Worm (Caenorhabditis elegans) whole organism, young adult: Measurements from ENCODE around the gene npr-17.
A peak's percentile ranks its signal among the peaks of the same experiment; 100 is the strongest.
"Not testable (repeated sequence)": the region's sequence is repeated elsewhere in the genome, so short reads cannot be mapped to it uniquely, and the experiment has no call there.

Source experiments
- B0261.1 ChIP-seq: sonication (generic microtip); optimal IDR thresholded peaks from 2 replicates; lab custom pipeline; 2016; ENCODE audit warnings: mild to moderate bottlenecking, missing genetic modification characterization, moderate library complexity, missing compliant biosample characterization
- C17E4.6 ChIP-seq: fragments of 200-800 bp; sonication (Bioruptor generic); IDR thresholded peaks from 2 replicates; pipeline ENCODE4 v1.3.6; 2022; ENCODE audit warnings: missing genetic modification reagents, missing genetic modification characterization, missing compliant biosample characterization
- D2030.7 ChIP-seq: fragments of 200-800 bp; sonication (Bioruptor generic); IDR thresholded peaks from 2 replicates; pipeline ENCODE4 v1.3.6; 2022; ENCODE audit warnings: missing genetic modification reagents, missing genetic modification characterization, missing compliant biosample characterization
- F33H1.4 ChIP-seq: fragments of 200-800 bp; sonication (Bioruptor generic); IDR thresholded peaks from 2 replicates; pipeline ENCODE4 v1.3.6; 2022; ENCODE audit warnings: missing genetic modification reagents, missing genetic modification characterization, missing compliant biosample characterization
- F37B4.10 ChIP-seq: fragments of 200-800 bp; sonication (Bioruptor generic); IDR thresholded peaks from 2 replicates; pipeline ENCODE4 v1.3.6; 2022; ENCODE audit warnings: missing genetic modification characterization, missing compliant biosample characterization
- F39B2.1 ChIP-seq: fragments of 200-800 bp; sonication (Bioruptor generic); IDR thresholded peaks from 2 replicates; pipeline ENCODE4 v1.3.6; 2022; ENCODE audit warnings: missing genetic modification reagents, missing genetic modification characterization, missing compliant biosample characterization
- F49E8.2 ChIP-seq: sonication (generic microtip); optimal IDR thresholded peaks from 3 replicates; lab custom pipeline; 2017; ENCODE audit warnings: missing genetic modification characterization, mild to moderate bottlenecking, missing compliant biosample characterization, antibody characterized with exemption, moderate library complexity; ENCODE audit not compliant: insufficient read depth
- F57A8.1 ChIP-seq: fragments of 200-800 bp; sonication (Bioruptor generic); optimal IDR thresholded peaks from 2 replicates; lab custom pipeline; 2018; ENCODE audit warnings: mild to moderate bottlenecking, missing genetic modification characterization, moderate library complexity, missing compliant biosample characterization
- K11D2.4 ChIP-seq: fragments of 200-800 bp; sonication (Bioruptor generic); IDR thresholded peaks from 2 replicates; pipeline ENCODE4 v1.3.6; 2022; ENCODE audit warnings: missing genetic modification reagents, missing genetic modification characterization, missing compliant biosample characterization
- Y56A3A.18 ChIP-seq: fragments of 200-800 bp; sonication (Bioruptor generic); IDR thresholded peaks from 2 replicates; pipeline ENCODE4 v1.3.6; 2022; ENCODE audit warnings: missing genetic modification reagents, missing genetic modification characterization, missing compliant biosample characterization
- Y95B8A.8 ChIP-seq: fragments of 200-800 bp; sonication (Bioruptor generic); IDR thresholded peaks from 2 replicates; pipeline ENCODE4 v1.3.6; 2022; ENCODE audit warnings: missing genetic modification reagents, missing genetic modification characterization, missing compliant biosample characterization
- aptf-3 ChIP-seq: fragments of 200-800 bp; sonication (Bioruptor generic); IDR thresholded peaks from 2 replicates; pipeline ENCODE4 v1.3.6; 2022; ENCODE audit warnings: missing genetic modification characterization, missing compliant biosample characterization
- attf-5 ChIP-seq: fragments of 200-800 bp; sonication (Bioruptor generic); optimal IDR thresholded peaks from 2 replicates; lab custom pipeline; 2018; ENCODE audit warnings: mild to moderate bottlenecking, missing genetic modification characterization, missing compliant biosample characterization
- attf-6 ChIP-seq: fragments of 200-800 bp; sonication (Bioruptor generic); IDR thresholded peaks from 2 replicates; pipeline ENCODE4 v1.3.6; 2022; ENCODE audit warnings: missing genetic modification reagents, missing genetic modification characterization, missing compliant biosample characterization
- cebp-1 ChIP-seq, 2 experiments: fragments of 200-800 bp in 1 of 2; sonication (Bioruptor generic) in 1 of 2; sonication (generic microtip) in 1 of 2; IDR thresholded peaks in 1 of 2; optimal IDR thresholded peaks in 1 of 2; 2 replicates each; pipeline versions ENCODE4 v1.3.6 to Lab custom; 2017 to 2022; ENCODE audit warnings: missing compliant biosample characterization in 2 of 2, missing genetic modification characterization in 2 of 2, mild to moderate bottlenecking in 1 of 2, missing genetic modification reagents in 1 of 2, moderate library complexity in 1 of 2
- cebp-2 ChIP-seq: fragments of 200-800 bp; sonication (Bioruptor generic); IDR thresholded peaks from 2 replicates; pipeline ENCODE4 v1.3.6; 2022; ENCODE audit warnings: missing genetic modification characterization, missing compliant biosample characterization
- ceh-100 ChIP-seq: fragments of 200-800 bp; sonication (Bioruptor generic); IDR thresholded peaks from 2 replicates; pipeline ENCODE4 v1.3.6; 2022; ENCODE audit warnings: missing genetic modification reagents, missing genetic modification characterization, missing compliant biosample characterization
- ceh-58 ChIP-seq: fragments of 200-800 bp; sonication (Bioruptor generic); IDR thresholded peaks from 2 replicates; pipeline ENCODE4 v1.3.6; 2022; ENCODE audit warnings: missing genetic modification characterization, missing compliant biosample characterization
- egl-44 ChIP-seq: fragments of 200-800 bp; sonication (Bioruptor generic); IDR thresholded peaks from 2 replicates; pipeline ENCODE4 v1.3.6; 2022; ENCODE audit warnings: missing genetic modification reagents, missing genetic modification characterization, missing compliant biosample characterization
- egrh-3 ChIP-seq: fragments of 200-800 bp; sonication (Bioruptor generic); IDR thresholded peaks from 2 replicates; pipeline ENCODE4 v1.3.6; 2022; ENCODE audit warnings: missing genetic modification reagents, missing genetic modification characterization, missing compliant biosample characterization
- ekl-4 ChIP-seq: fragments of 200-800 bp; sonication (Bioruptor generic); IDR thresholded peaks from 2 replicates; pipeline ENCODE4 v1.3.6; 2022; ENCODE audit warnings: missing genetic modification reagents, missing genetic modification characterization, missing compliant biosample characterization
- hlh-12 ChIP-seq: sonication (generic microtip); optimal IDR thresholded peaks from 2 replicates; lab custom pipeline; 2016; ENCODE audit warnings: missing genetic modification characterization, missing compliant biosample characterization
- hmg-1.2 ChIP-seq: fragments of 200-800 bp; sonication (Bioruptor generic); IDR thresholded peaks from 2 replicates; pipeline ENCODE4 v1.3.6; 2022; ENCODE audit warnings: missing genetic modification reagents, missing genetic modification characterization, missing compliant biosample characterization
- hsf-1 ChIP-seq: fragments of 200-800 bp; sonication (Bioruptor generic); IDR thresholded peaks from 2 replicates; pipeline ENCODE4 v1.3.6; 2022; ENCODE audit warnings: missing genetic modification reagents, missing genetic modification characterization, missing compliant biosample characterization
- lin-26 ChIP-seq: fragments of 200-800 bp; sonication (Bioruptor generic); IDR thresholded peaks from 2 replicates; pipeline ENCODE4 v1.3.6; 2022; ENCODE audit warnings: missing genetic modification reagents, missing genetic modification characterization, missing compliant biosample characterization
- madf-10 ChIP-seq: sonication (generic microtip); optimal IDR thresholded peaks from 2 replicates; lab custom pipeline; 2016; ENCODE audit warnings: mild to moderate bottlenecking, missing genetic modification characterization, missing compliant biosample characterization
- madf-8 ChIP-seq: fragments of 200-800 bp; sonication (Bioruptor generic); conservative IDR thresholded peaks from 2 replicates; pipeline ENCODE4 v1.3.6; 2022; ENCODE audit warnings: missing genetic modification reagents, missing genetic modification characterization, missing compliant biosample characterization
- mcd-1 ChIP-seq: fragments of 200-800 bp; sonication (Bioruptor generic); IDR thresholded peaks from 2 replicates; pipeline ENCODE4 v1.3.6; 2022; ENCODE audit warnings: missing genetic modification reagents, missing genetic modification characterization, missing compliant biosample characterization
- nfyb-1 ChIP-seq: fragments of 200-800 bp; sonication (Bioruptor generic); IDR thresholded peaks from 2 replicates; pipeline ENCODE4 v1.3.6; 2022; ENCODE audit warnings: missing genetic modification reagents, missing genetic modification characterization, missing compliant biosample characterization
- nhr-90 ChIP-seq: sonication (generic microtip); optimal IDR thresholded peaks from 2 replicates; lab custom pipeline; 2016; ENCODE audit warnings: missing genotype, mild to moderate bottlenecking, missing genetic modification characterization, missing compliant biosample characterization
- pbrm-1 ChIP-seq: fragments of 200-800 bp; sonication (Bioruptor generic); IDR thresholded peaks from 2 replicates; pipeline ENCODE4 v1.3.6; 2022; ENCODE audit warnings: missing genetic modification reagents, missing genetic modification characterization, missing compliant biosample characterization
- rcor-1 ChIP-seq: fragments of 200-800 bp; sonication (Bioruptor generic); IDR thresholded peaks from 2 replicates; pipeline ENCODE4 v1.3.6; 2022; ENCODE audit warnings: missing genetic modification reagents, missing genetic modification characterization, missing compliant biosample characterization
- rpc-1 ChIP-seq, 2 experiments: fragments of 150-350 bp in 1 of 2; sonication (generic microtip) in 1 of 2; optimal IDR thresholded peaks; 2 replicates each; lab custom pipeline; 2014 to 2018; ENCODE audit warnings: missing biosample characterization in 1 of 2, missing genetic modification characterization in 1 of 2, missing genetic modification reagents in 1 of 2, missing genotype in 1 of 2
- snpc-4 ChIP-seq, 5 experiments: fragments of 150-350 bp in 1 of 5; sonication (generic microtip) in 4 of 5; optimal IDR thresholded peaks; 2 replicates each; lab custom pipeline; 2014 to 2018; ENCODE audit warnings: missing genetic modification characterization in 5 of 5, missing biosample characterization in 3 of 5, antibody characterized with exemption in 2 of 5, mild to moderate bottlenecking in 2 of 5, missing compliant biosample characterization in 2 of 5, missing genotype in 2 of 5, moderate library complexity in 2 of 5, missing genetic modification reagents in 1 of 5
- tbp1 ChIP-seq: fragments of 200-800 bp; sonication (Bioruptor generic); optimal IDR thresholded peaks from 2 replicates; lab custom pipeline; 2018; ENCODE audit warnings: mild to moderate bottlenecking, missing genetic modification characterization, missing compliant biosample characterization
- unc-62 ChIP-seq: fragments of 150-350 bp; optimal IDR thresholded peaks from 2 replicates; lab custom pipeline; 2014; ENCODE audit warnings: missing biosample characterization, missing genetic modification reagents, missing genetic modification characterization
- zfh-2 ChIP-seq: fragments of 200-800 bp; sonication (Bioruptor generic); conservative IDR thresholded peaks from 2 replicates; pipeline ENCODE4 v1.3.6; 2022; ENCODE audit warnings: missing genetic modification reagents, missing genetic modification characterization, missing compliant biosample characterization
- ztf-25 ChIP-seq: fragments of 200-800 bp; sonication (Bioruptor generic); IDR thresholded peaks from 2 replicates; pipeline ENCODE4 v1.3.6; 2022; ENCODE audit warnings: missing genetic modification reagents, missing genetic modification characterization, missing compliant biosample characterization

Gene npr-17

DNA sequence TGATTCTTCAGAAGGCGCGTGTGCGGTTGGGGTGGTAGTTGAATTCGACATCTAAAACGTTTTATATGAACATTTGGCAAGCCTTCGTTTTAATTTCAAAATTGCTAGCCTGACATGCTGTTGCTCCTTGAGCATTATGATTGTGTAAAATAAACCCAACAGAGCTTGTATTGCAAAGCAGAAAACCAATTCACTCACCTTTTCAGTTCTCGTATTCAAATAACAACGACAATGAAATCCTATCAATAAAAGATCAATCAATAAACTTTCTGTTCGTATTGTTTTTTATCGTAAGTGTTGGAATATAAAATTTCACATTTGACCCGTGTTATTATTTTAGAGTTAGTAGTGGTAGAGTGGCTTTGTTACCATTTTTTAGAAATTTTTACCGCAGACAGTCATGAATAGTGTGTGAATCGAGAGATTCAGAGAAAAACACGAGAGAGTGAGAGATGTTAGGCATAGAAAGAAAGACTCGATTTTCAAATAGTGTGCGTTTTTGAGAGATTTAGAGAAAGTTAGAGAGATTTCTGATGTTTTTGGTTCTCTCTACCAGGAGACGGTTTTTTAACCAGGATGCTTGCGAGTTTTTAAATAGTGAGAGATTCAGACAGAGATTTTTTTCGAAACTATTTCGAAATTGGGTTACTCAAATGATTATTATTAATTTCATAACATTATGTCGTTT, 37.2 kb downstream of the npr-17 start, which contains the start of gene F54H12.10:
Gene F54H12.10 (minus strand): TSS at position 51 of the 688 bp plus-strand sequence.
- not testable (repeated sequence) for TF ChIP-seq cebp-1 (GFP tag; IDR thresholded peaks at IDR 0.05; lab: Robert Waterston, UW)
- TF ChIP-seq cebp-1 (tag; optimal IDR thresholded peaks at IDR 0.05; lab: Kevin White, UChicago) (peak; percentile 40), nfyb-1 (GFP tag; lab: Robert Waterston, UW) (peak; percentile 58; the same call in 1 of the 2 replicates), hmg-1.2 (GFP tag; lab: Robert Waterston, UW) (peak; percentile 72; the same call in 1 of the 2 replicates), rpc-1 (optimal IDR thresholded peaks at IDR 0.05; lab: Kevin White, UChicago) (peak; percentile 32), rpc-1 (tag; optimal IDR thresholded peaks at IDR 0.05; lab: Kevin White, UChicago) (peak; percentile 66), B0261.1 (tag; lab: Kevin White, UChicago) (peak; percentile 43), tbp1 (GFP tag; lab: Kevin White, UChicago) (peak; percentile 0)

DNA sequence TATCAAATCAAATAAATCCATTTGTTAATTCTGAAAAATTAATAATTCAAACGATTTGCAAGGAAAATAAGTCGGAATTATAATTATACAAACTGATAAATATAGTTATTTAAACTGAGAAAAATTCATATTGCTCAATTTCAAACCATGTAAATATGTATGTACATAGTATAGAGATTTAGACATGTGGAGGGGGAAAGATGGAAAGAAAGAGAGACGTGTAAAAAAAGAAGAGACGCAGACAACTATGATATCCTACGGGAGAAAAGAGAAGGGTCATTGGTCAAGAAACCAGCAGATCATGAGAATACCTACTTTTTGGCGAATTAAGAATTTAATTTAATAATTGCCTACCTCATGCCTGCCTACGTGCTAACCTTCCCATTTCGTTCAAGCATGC, 38.2 kb downstream of the npr-17 start, which contains the start of gene C29E4.11:
Gene C29E4.11 (minus strand): TSS at position 30 of the 400 bp plus-strand sequence.
- TF ChIP-seq hmg-1.2 (GFP tag; lab: Robert Waterston, UW), result peak; percentile 85
- TF ChIP-seq attf-6 (GFP tag; lab: Robert Waterston, UW), result no peak

DNA sequence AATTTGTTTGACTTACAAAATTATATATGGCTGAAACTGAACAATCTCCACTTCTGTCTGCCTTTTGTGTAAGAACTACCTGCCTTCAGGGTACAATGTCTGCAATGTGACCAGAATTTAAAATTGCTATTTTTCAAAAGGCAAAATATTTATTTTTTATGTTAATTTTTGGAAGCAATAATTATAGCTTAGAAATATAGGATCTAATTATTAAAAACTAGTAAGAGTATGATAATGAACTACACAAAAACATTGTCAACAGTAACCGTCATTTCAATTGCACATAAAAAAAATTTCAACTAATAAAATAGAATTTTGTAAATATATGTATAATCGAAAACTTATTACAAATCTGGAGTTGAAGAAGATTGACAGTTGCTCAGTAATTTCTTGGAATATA, 39.3 kb downstream of the npr-17 start, which contains the start of gene C29E4.9:
Gene C29E4.9 (minus strand): TSS at position 101 of the 400 bp plus-strand sequence.
- TF ChIP-seq K11D2.4 (GFP tag; lab: Robert Waterston, UW) (no peak), ztf-25 (no peak), Y56A3A.18 (no peak), nhr-90 (tag; lab: Kevin White, UChicago) (no peak), hlh-12 (tag; lab: Kevin White, UChicago) (no peak), C17E4.6 (GFP tag; lab: Robert Waterston, UW) (no peak), unc-62 (no peak), F49E8.2 (tag; lab: Kevin White, UChicago) (no peak), hsf-1 (GFP tag; lab: Robert Waterston, UW) (no peak), F57A8.1 (GFP tag; lab: Kevin White, UChicago) (no peak), zfh-2 (no peak), madf-10 (tag; lab: Kevin White, UChicago) (no peak), cebp-2 (no peak), attf-5 (GFP tag; lab: Kevin White, UChicago) (no peak), mcd-1 (GFP tag; lab: Robert Waterston, UW) (no peak), aptf-3 (GFP tag; lab: Robert Waterston, UW) (no peak), madf-8 (GFP tag; lab: Robert Waterston, UW) (no peak), snpc-4 (GFP tag; optimal IDR thresholded peaks at IDR 0.05; lab: Kevin White, UChicago) (no peak), snpc-4 (tag; optimal IDR thresholded peaks at IDR 0.05; lab: Kevin White, UChicago) (no peak)

DNA sequence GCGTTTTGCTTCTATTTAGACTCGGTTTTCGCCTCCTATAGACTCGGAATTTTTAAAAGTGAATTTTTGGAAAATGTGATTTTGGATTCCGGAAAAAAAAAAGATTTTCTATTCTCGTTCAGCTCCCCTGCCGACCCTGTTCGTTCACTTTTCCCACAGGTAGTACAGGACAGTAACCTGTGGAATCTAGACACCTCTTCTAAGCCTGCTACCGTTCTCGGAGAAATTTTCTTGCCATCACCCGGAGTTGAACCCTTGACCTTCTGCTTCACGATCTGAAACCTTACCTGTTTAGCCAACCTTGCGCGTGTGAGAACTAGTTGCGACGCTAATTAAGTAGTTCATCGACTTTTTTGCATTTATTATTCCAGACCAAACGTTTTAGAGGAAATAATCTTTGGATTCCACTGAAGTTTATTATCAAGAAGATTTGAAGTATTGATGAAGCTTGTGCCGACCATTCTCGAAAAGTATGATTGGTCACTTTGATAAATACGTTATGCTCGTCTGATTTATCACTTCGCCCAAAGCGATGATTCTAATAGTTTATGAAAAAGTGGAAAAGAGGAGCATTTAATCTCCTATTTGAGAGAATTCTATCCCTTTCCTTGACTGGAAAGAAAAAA, 42.5 kb downstream of the npr-17 start:
- peak; percentile 91 for TF ChIP-seq egl-44 (GFP tag; lab: Robert Waterston, UW)
- peak; percentile 87 for TF ChIP-seq D2030.7 (GFP tag; lab: Robert Waterston, UW)
- peak; percentile 58 for TF ChIP-seq rcor-1 (GFP tag; lab: Robert Waterston, UW)
- peak; percentile 62; the same call in 1 of the 2 replicates for TF ChIP-seq ekl-4
- 0 out of 2 replicates have a peak, but pooled peaks have one; percentile 85 for TF ChIP-seq ceh-58 (GFP tag; lab: Robert Waterston, UW)
- TF ChIP-seq F39B2.1 (GFP tag; lab: Robert Waterston, UW), result 0 out of 2 replicates have a peak, but pooled peaks have one; percentile 63
- TF ChIP-seq Y95B8A.8 (GFP tag; lab: Robert Waterston, UW), result peak; percentile 54; the same call in 1 of the 2 replicates
- 0 out of 2 replicates have a peak, but pooled peaks have one; percentile 12 for TF ChIP-seq ceh-100 (GFP tag; lab: Robert Waterston, UW)
- peak; percentile 57; the same call in 1 of the 2 replicates for TF ChIP-seq pbrm-1
- TF ChIP-seq mcd-1 (GFP tag; lab: Robert Waterston, UW), result peak; percentile 42; the same call in 1 of the 2 replicates
- peak; percentile 63 for TF ChIP-seq F33H1.4 (GFP tag; lab: Robert Waterston, UW)
- TF ChIP-seq hmg-1.2 (GFP tag; lab: Robert Waterston, UW), result peak; percentile 39
- TF ChIP-seq lin-26 (GFP tag; lab: Robert Waterston, UW), result peak; percentile 86
- peak; percentile 2 for TF ChIP-seq rpc-1 (optimal IDR thresholded peaks at IDR 0.05; lab: Kevin White, UChicago)
- TF ChIP-seq rpc-1 (tag; optimal IDR thresholded peaks at IDR 0.05; lab: Kevin White, UChicago), result peak; percentile 59
- TF ChIP-seq attf-6 (GFP tag; lab: Robert Waterston, UW), result peak; percentile 73
- TF ChIP-seq madf-8 (GFP tag; lab: Robert Waterston, UW), result 0 out of 2 replicates have a peak, but pooled peaks have one; percentile 9
- TF ChIP-seq egrh-3 (GFP tag; lab: Robert Waterston, UW), result peak; percentile 30; the same call in 1 of the 2 replicates
- 0 out of 2 replicates have a peak, but pooled peaks have one; percentile 78 for TF ChIP-seq F37B4.10 (GFP tag; lab: Robert Waterston, UW)
